Fruit fly (Drosophila melanogaster) S2 (cell line): ENCODE results near the gene Usp47.

Experiments used
- CG8478 ChIP-seq: fragments of >200 bp; optimal IDR thresholded peaks from 2 replicates; lab custom pipeline; 2018
- CTCF ChIP-seq, 2 experiments: fragments of >200 bp; optimal IDR thresholded peaks; 2 replicates each; lab custom pipeline; 2018

DNA sequence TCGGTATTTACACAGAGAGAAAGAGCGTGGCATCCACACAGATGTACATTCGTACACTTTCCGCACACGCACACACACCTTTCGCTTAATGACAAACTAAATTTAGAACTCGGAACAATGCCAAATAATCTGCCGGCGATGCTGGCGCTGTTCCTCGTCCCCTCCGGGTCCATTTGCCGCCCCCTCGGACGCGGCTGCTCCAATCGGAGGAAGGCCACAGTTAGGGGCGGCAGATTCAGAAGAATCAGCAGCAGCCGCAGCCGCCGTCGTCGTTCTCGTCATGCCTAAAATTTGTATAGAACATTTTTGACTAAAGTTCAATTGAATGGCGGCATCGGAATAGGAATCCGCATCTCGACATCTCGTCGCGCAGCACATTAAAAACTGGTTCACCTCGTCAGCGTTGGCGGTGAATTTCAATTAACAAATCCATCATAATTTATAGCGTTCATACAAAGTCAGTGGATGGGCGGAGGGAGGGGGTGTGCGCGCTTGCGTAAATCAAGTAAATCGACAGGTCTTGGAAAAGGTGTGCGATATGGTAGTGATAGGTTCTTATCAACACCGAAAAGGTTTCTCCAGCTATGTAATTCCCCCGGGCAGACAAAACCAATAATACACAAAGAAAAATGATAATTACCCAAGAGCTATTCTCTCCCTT, 55.9 kb downstream of the Usp47 start:
- TF ChIP-seq CG8478 (no peak), CTCF (optimal IDR thresholded peaks at IDR 0.05; lab: Kevin White, UChicago) (no peak)
